Fruit fly (Drosophila melanogaster): Measurements from ENCODE around the gene CG13796.

The CG13796 gene

DNA sequence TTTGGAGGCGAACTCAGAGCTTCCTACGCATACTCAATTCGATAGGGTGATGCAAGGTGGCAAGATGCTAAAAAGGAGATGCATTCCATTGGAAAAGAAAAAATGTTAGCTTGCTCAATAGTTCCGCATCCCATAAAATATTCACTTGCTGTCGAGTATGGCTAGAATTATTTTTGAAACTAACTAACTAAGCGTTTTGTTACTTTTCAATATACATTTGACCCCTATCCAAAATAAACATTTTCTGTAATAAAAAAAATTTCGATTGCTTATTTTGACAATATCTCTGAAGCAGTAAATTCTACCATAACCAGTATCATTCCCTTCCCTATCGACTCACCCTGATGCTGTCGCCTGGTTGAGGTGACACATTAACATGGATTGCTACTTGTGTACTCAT, 28.9 kb downstream of the CG13796 start (continued):
- no peak for TF ChIP-seq lola (GFP tag; optimal IDR thresholded peaks at IDR 0.05)
- peak; percentile 61 for TF ChIP-seq dmrt93B (GFP tag; optimal IDR thresholded peaks at IDR 0.05)
- TF ChIP-seq usp (GFP tag; optimal IDR thresholded peaks at IDR 0.05), result no peak
- no peak for TF ChIP-seq sv (GFP tag; optimal IDR thresholded peaks at IDR 0.05)
- peak; percentile 75 for TF ChIP-seq tai (GFP tag; optimal IDR thresholded peaks at IDR 0.05)
- TF ChIP-seq Abd-B (GFP tag; optimal IDR thresholded peaks at IDR 0.05), result no peak
- no peak for TF ChIP-seq Hr78 (GFP tag; optimal IDR thresholded peaks at IDR 0.05)
- peak; percentile 82 for TF ChIP-seq HLH106 (tag; optimal IDR thresholded peaks at IDR 0.05)
- no peak for TF ChIP-seq CrebA (GFP tag; optimal IDR thresholded peaks at IDR 0.05; ENCODE audit: borderline replicate concordance)
- peak; percentile 67 for TF ChIP-seq Hnf4 (GFP tag; optimal IDR thresholded peaks at IDR 0.05)
- no peak for TF ChIP-seq pan (optimal IDR thresholded peaks at IDR 0.05)
- TF ChIP-seq dsf (GFP tag; optimal IDR thresholded peaks at IDR 0.05; ENCODE audit: borderline replicate concordance), result no peak

DNA sequence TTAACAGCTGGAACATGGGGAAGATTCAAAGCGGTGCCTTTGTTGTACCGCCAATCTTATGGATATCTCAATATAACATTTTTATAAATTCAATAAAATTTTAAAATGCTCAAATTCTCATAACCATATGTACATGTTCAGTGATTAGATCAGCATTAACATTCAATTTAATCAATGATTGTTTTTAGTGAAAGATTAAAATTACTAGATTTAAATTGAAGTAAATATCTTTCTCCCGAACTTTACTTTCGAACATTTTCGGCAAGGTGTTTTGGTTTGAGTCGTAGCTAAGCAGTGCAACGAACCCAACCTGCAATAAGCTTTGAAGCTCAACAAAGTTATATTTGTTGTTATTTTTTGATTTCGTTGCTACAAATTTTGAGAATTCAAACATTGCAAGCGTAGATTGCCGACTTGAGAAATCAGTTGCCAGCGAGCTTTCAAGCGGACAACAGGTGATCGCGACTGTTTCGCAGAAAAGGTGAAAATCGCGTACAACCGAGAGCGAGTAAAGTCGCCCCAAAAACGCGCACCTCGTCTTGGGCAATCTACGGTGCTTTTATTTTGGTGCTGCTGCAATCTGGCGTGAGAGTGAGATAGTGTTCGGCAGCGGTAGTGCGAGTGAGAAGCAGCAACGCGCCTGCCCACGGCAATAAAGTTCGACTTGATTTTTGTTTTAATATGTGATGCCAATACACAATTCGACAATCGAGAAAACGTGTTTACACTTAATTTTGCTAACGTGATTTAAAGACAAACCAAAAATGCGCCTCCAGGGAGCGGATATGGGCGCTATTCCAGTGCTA, 29.9 kb downstream of the CG13796 start, which contains the start of gene Tep3:
Gene Tep3, plus strand, starts transcription at position 423 of the 806 bp plus-strand sequence.
- TF ChIP-seq brk (GFP tag; optimal IDR thresholded peaks at IDR 0.05) (peak; percentile 5), Jra (GFP tag; optimal IDR thresholded peaks at IDR 0.05) (no peak), tai (GFP tag; optimal IDR thresholded peaks at IDR 0.05) (peak; percentile 32), Myc (optimal IDR thresholded peaks at IDR 0.05) (peak; percentile 48), sage (GFP tag; optimal IDR thresholded peaks at IDR 0.05) (peak; percentile 34), fru (GFP tag; optimal IDR thresholded peaks at IDR 0.05) (peak; percentile 90), Dif (GFP tag; optimal IDR thresholded peaks at IDR 0.05; ENCODE audit: partially characterized antibody) (peak; percentile 41), foxo (GFP tag; optimal IDR thresholded peaks at IDR 0.05) (peak in 1 of 2 experiments; percentile 42), CrebA (GFP tag; optimal IDR thresholded peaks at IDR 0.05; ENCODE audit: borderline replicate concordance) (peak; percentile 2), h (GFP tag; optimal IDR thresholded peaks at IDR 0.05) (peak; percentile 42), GATAd (GFP tag; optimal IDR thresholded peaks at IDR 0.05) (no peak), sv (GFP tag; optimal IDR thresholded peaks at IDR 0.05) (peak; percentile 37), Hnf4 (GFP tag; optimal IDR thresholded peaks at IDR 0.05) (peak; percentile 36), Hr83 (GFP tag; optimal IDR thresholded peaks at IDR 0.05; ENCODE audit: poor library complexity, severe bottlenecking) (no peak), ey (GFP tag; optimal IDR thresholded peaks at IDR 0.05) (peak; percentile 38), rgr (GFP tag; optimal IDR thresholded peaks at IDR 0.05) (peak; percentile 43), pan (optimal IDR thresholded peaks at IDR 0.05) (no peak), HLH106 (tag; optimal IDR thresholded peaks at IDR 0.05) (peak; percentile 42), psq (GFP tag; optimal IDR thresholded peaks at IDR 0.05) (peak; percentile 35)

DNA sequence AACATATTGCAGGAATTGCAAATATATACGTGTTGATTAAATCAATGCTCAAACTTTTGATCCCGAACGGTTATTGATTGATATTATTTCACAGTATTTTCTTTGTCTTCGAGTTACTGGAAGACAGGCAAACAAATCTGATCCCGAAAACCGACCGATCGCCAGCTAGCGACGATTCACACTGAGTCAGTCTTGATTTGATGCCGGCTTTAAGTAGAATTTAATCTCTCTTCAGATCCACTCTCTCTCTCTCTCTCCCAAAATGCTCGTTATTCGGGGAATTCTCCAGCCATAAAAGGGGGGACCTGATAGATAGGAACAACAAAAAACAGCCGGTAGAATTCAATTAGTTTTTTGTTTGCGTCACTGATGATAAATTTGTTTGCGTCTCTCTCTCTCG, 31.1 kb downstream of the CG13796 start, which contains the start of gene Tep2:
Gene Tep2, minus strand, starts transcription at position 185 of the 400 bp plus-strand sequence.
- TF ChIP-seq GATAd (GFP tag; optimal IDR thresholded peaks at IDR 0.05) (no peak), h (GFP tag; optimal IDR thresholded peaks at IDR 0.05) (peak; percentile 26), psq (GFP tag; optimal IDR thresholded peaks at IDR 0.05) (no peak), dl (GFP tag; optimal IDR thresholded peaks at IDR 0.05; ENCODE audit: insufficient read depth in 1 of 2, partially characterized antibody in 2 of 2) (peak; percentile 47 to 58), Jra (GFP tag; optimal IDR thresholded peaks at IDR 0.05) (peak; percentile 58), rgr (GFP tag; optimal IDR thresholded peaks at IDR 0.05) (peak; percentile 36), Rel (GFP tag; optimal IDR thresholded peaks at IDR 0.05) (no peak), Rel (tag; optimal IDR thresholded peaks at IDR 0.05) (peak; percentile 96), Hr83 (GFP tag; optimal IDR thresholded peaks at IDR 0.05; ENCODE audit: poor library complexity, severe bottlenecking) (peak; percentile 2), fru (GFP tag; optimal IDR thresholded peaks at IDR 0.05) (peak; percentile 43), jim (GFP tag; optimal IDR thresholded peaks at IDR 0.05) (no peak), Dif (GFP tag; optimal IDR thresholded peaks at IDR 0.05; ENCODE audit: partially characterized antibody) (peak; percentile 71), pan (optimal IDR thresholded peaks at IDR 0.05) (no peak), Sp1 (GFP tag; optimal IDR thresholded peaks at IDR 0.05) (no peak)

DNA sequence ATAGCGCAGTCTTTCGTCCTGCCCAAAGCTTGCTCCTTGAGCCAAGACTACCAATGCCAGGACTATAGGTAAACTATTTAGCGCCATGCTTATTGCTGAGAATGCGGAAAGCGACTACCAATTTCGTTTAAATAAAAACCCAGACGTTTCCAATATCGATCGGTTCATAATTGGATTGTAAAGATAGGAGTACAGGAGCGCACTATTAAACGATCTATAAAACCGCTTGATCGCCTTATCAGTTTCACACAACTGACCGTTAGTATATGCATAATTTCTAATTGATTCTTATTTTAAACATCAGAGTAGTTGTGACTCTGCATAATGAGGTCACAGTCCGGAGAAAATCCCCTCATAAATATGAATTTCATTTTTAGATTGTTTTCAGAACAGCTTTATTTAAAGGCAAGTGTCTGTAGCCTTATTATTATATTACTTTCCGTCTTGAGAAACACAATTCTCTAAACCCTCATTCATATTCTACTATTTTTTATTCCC, 39.8 kb downstream of the CG13796 start, which contains the start of the genes CG7025 and CG43235:
Gene CG7025, minus strand, starts transcription at position 101 of the 498 bp plus-strand sequence.
Gene CG43235, plus strand, starts transcription at position 448 of the 498 bp plus-strand sequence.
- TF ChIP-seq Vsx2 (GFP tag; optimal IDR thresholded peaks at IDR 0.05; ENCODE audit: partially characterized antibody), result no peak
- no peak for TF ChIP-seq Hr78 (GFP tag; optimal IDR thresholded peaks at IDR 0.05)
- no peak for TF ChIP-seq Mio (GFP tag; optimal IDR thresholded peaks at IDR 0.05)
- no peak for TF ChIP-seq OdsH (GFP tag; optimal IDR thresholded peaks at IDR 0.05)
- no peak for TF ChIP-seq lola (GFP tag; optimal IDR thresholded peaks at IDR 0.05)
- no peak for TF ChIP-seq dl (GFP tag; optimal IDR thresholded peaks at IDR 0.05; ENCODE audit: insufficient read depth in 1 of 2, partially characterized antibody in 2 of 2)
- TF ChIP-seq sage (GFP tag; optimal IDR thresholded peaks at IDR 0.05), result no peak
- no peak for TF ChIP-seq GATAd (GFP tag; optimal IDR thresholded peaks at IDR 0.05)
- no peak for TF ChIP-seq dsf (GFP tag; optimal IDR thresholded peaks at IDR 0.05; ENCODE audit: borderline replicate concordance)
- TF ChIP-seq h (GFP tag; optimal IDR thresholded peaks at IDR 0.05), result no peak
- TF ChIP-seq brk (GFP tag; optimal IDR thresholded peaks at IDR 0.05), result no peak
- TF ChIP-seq sv (GFP tag; optimal IDR thresholded peaks at IDR 0.05), result no peak
- no peak for TF ChIP-seq Hnf4 (GFP tag; optimal IDR thresholded peaks at IDR 0.05)
- TF ChIP-seq Abd-B (GFP tag; optimal IDR thresholded peaks at IDR 0.05), result no peak
- no peak for TF ChIP-seq br (GFP tag; optimal IDR thresholded peaks at IDR 0.05)
